Worm (Caenorhabditis elegans): ENCODE results near the gene enri-1.

ce11 chrII:2390884-2391283, 49.5 kb upstream of the enri-1 start, which contains the start of gene F16G10.10:
- no peak for TF ChIP-seq ztf-23 (GFP tag; IDR thresholded peaks at IDR 0.05)
- TF ChIP-seq cog-1 (tag; optimal IDR thresholded peaks at IDR 0.05): no peak
- no peak for TF ChIP-seq tab-1 (GFP tag; IDR thresholded peaks at IDR 0.05)
- no peak for TF ChIP-seq ref-1 (GFP tag; conservative IDR thresholded peaks at IDR 0.05)
- no peak for TF ChIP-seq flt-1 (GFP tag; IDR thresholded peaks at IDR 0.05)
- no peak for TF ChIP-seq ztf-29 (GFP tag; IDR thresholded peaks at IDR 0.05)
- no peak for TF ChIP-seq klf-2 (GFP tag; conservative IDR thresholded peaks at IDR 0.05)
- no peak for TF ChIP-seq T22C8.4 (GFP tag; IDR thresholded peaks at IDR 0.05)
